Fruit fly (Drosophila melanogaster) whole organism, adult: ENCODE results near the gene nrv2.

Experiments used
- CG11617 ChIP-seq: fragments of 200-800 bp; sonication (Bioruptor generic); optimal IDR thresholded peaks from 2 replicates; lab custom pipeline; 2017; ENCODE audit warnings: mild to moderate bottlenecking, missing biosample characterization, missing genetic modification reagents, missing genetic modification characterization
- CG12768 ChIP-seq: fragments of 200-800 bp; sonication (Bioruptor generic); optimal IDR thresholded peaks from 2 replicates; lab custom pipeline; 2017; ENCODE audit warnings: missing biosample characterization, missing genetic modification characterization, mild to moderate bottlenecking, moderate library complexity, missing genetic modification reagents
- CG14711 ChIP-seq: fragments of 200-800 bp; sonication (Bioruptor generic); optimal IDR thresholded peaks from 2 replicates; lab custom pipeline; 2018; ENCODE audit warnings: missing biosample characterization, mild to moderate bottlenecking, missing genetic modification characterization, moderate library complexity
- CG1620 ChIP-seq: fragments of 200-800 bp; sonication (Bioruptor generic); optimal IDR thresholded peaks from 2 replicates; lab custom pipeline; 2016; ENCODE audit warnings: missing biosample characterization, missing genetic modification characterization
- CG33017 ChIP-seq: fragments of 200-800 bp; sonication (Bioruptor generic); optimal IDR thresholded peaks from 2 replicates; lab custom pipeline; 2018; ENCODE audit warnings: missing biosample characterization, mild to moderate bottlenecking, missing genetic modification characterization, moderate library complexity
- Hr96 ChIP-seq: fragments of 200-800 bp; sonication (Bioruptor generic); optimal IDR thresholded peaks from 2 replicates; lab custom pipeline; 2016; ENCODE audit warnings: missing biosample characterization, missing genetic modification characterization
- Mnt ChIP-seq: fragments of 200-800 bp; sonication (Bioruptor generic); optimal IDR thresholded peaks from 2 replicates; lab custom pipeline; 2016; ENCODE audit warnings: missing biosample characterization, mild to moderate bottlenecking, missing genetic modification characterization
- bab1 ChIP-seq: fragments of 200-800 bp; sonication (Bioruptor generic); optimal IDR thresholded peaks from 3 replicates; lab custom pipeline; 2019; ENCODE audit warnings: missing biosample characterization, mild to moderate bottlenecking, missing genetic modification characterization, moderate library complexity
- cic ChIP-seq: fragments of 200-800 bp; sonication (Bioruptor generic); optimal IDR thresholded peaks from 2 replicates; lab custom pipeline; 2017; ENCODE audit warnings: missing biosample characterization, mild to moderate bottlenecking, missing genetic modification characterization, moderate library complexity
- cnc ChIP-seq, 2 experiments: fragments of >200 bp; optimal IDR thresholded peaks; 2 replicates each; lab custom pipeline; 2017
- kay ChIP-seq: fragments of 200-800 bp; sonication (Bioruptor generic); peaks from one replicate; lab custom pipeline; 2016; ENCODE audit warnings: missing biosample characterization, missing genetic modification characterization, borderline replicate concordance
- pad ChIP-seq: fragments of 200-800 bp; sonication (Bioruptor generic); optimal IDR thresholded peaks from 3 replicates; lab custom pipeline; 2017; ENCODE audit warnings: missing biosample characterization, missing genetic modification characterization, mild to moderate bottlenecking, moderate library complexity, missing genetic modification reagents
- tj ChIP-seq: fragments of 200-800 bp; sonication (Bioruptor generic); optimal IDR thresholded peaks from 3 replicates; lab custom pipeline; 2017; ENCODE audit warnings: missing biosample characterization, mild to moderate bottlenecking, missing genetic modification characterization, moderate library complexity

DNA sequence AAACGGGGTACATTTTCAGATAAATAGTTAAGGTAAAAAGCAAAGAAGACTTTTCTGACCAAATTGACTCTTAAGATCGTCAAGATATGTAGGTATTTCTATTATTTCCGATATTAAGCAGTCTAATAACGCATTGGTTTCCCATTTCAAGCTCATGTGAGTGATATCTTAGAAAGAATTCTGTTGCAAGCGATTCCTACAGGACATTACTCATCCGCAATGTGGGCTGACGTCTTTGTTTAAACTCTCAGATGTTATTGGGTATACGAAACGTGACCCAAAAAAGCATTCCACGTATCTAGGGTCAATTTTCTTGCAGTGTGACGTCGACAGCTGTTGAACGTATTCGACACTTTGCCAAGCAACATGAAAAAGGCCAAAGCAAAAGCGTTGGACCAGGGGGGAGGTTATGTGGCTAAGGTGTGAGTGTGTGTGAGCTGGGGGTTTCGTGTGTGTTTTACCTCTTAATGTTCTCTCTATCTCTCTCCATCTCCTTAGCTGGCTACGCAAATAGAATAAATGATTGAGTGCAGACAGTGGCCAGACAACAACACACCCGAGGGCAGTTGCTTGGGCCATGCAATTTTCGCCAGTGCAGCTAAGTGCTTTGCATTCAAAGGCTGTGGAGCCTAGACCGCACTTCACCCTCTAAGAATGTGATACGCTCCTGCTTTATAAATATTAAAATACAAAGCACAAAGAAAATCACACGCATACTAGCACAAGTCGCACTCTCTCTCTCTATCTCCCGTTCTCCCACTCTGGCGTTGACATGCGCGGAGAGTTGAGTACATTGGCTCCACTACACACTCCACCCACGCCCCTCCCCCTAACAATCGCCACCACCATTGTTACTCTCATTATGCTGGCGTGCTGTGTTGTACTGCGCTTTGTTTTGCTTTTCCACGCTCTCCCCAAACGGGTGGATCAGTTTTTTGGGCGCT is 11.4 kb downstream of the nrv2 start:
- TF ChIP-seq CG33017 (tag; lab: Kevin White, UChicago) (peak; percentile 88), Mnt (GFP tag; lab: Kevin White, UChicago) (peak; percentile 78), bab1 (GFP tag; lab: Kevin White, UChicago) (peak; percentile 90), cnc (optimal IDR thresholded peaks at IDR 0.05; lab: Kevin White, UChicago) (no peak), Hr96 (GFP tag; lab: Kevin White, UChicago) (peak; percentile 91), pad (peak; percentile 85), tj (peak; percentile 57), kay (GFP tag; lab: Kevin White, UChicago) (peak; percentile 94), CG1620 (peak; percentile 80), cic (peak; percentile 94), CG11617 (GFP tag; lab: Kevin White, UChicago) (peak; percentile 96), CG12768 (peak; percentile 97), CG14711 (tag; lab: Kevin White, UChicago) (peak; percentile 76)
